Fruit fly (Drosophila melanogaster) whole organism, pupa: ENCODE results near the gene CG6923.

ENCODE experiments used
- CG10348 ChIP-seq: fragments of 200-800 bp; sonication (Bioruptor generic); IDR thresholded peaks from 2 replicates; pipeline ENCODE4 v1.3.6; 2022; ENCODE audit warnings: missing biosample characterization, missing genetic modification characterization
- CG12605 ChIP-seq: fragments of 200-800 bp; sonication (Bioruptor generic); IDR thresholded peaks from 2 replicates; pipeline ENCODE4 v1.3.6; 2022; ENCODE audit warnings: missing biosample characterization, missing genetic modification characterization
- CG13204 ChIP-seq: fragments of 200-800 bp; sonication (Bioruptor generic); optimal IDR thresholded peaks from 2 replicates; lab custom pipeline; 2018; ENCODE audit warnings: missing biosample characterization, mild to moderate bottlenecking, missing genetic modification characterization, moderate library complexity
- CG14655 ChIP-seq: fragments of 200-800 bp; sonication (Bioruptor generic); optimal IDR thresholded peaks from 3 replicates; lab custom pipeline; 2017; ENCODE audit warnings: mild to moderate bottlenecking, missing biosample characterization, missing genetic modification reagents, missing genetic modification characterization
- CG15710 ChIP-seq: fragments of 200-800 bp; sonication (Bioruptor generic); optimal IDR thresholded peaks from 2 replicates; lab custom pipeline; 2018; ENCODE audit warnings: missing biosample characterization, mild to moderate bottlenecking, missing genetic modification characterization, moderate library complexity
- CG17806 ChIP-seq: fragments of 200-800 bp; sonication (Bioruptor generic); optimal IDR thresholded peaks from 2 replicates; lab custom pipeline; 2018; ENCODE audit warnings: missing biosample characterization, mild to moderate bottlenecking, missing genetic modification characterization, moderate library complexity
- CG32121 ChIP-seq: fragments of 200-800 bp; sonication (Bioruptor generic); IDR thresholded peaks from 2 replicates; pipeline ENCODE4 v1.3.6; 2022; ENCODE audit warnings: missing biosample characterization, missing genetic modification characterization
- CG34367 ChIP-seq: fragments of 200-800 bp; sonication (Bioruptor generic); optimal IDR thresholded peaks from 2 replicates; lab custom pipeline; 2018; ENCODE audit warnings: missing biosample characterization, mild to moderate bottlenecking, missing genetic modification characterization
- CG4496 ChIP-seq: fragments of 200-800 bp; sonication (Bioruptor generic); IDR thresholded peaks from 3 replicates; pipeline ENCODE4 v1.3.6; 2022; ENCODE audit warnings: missing biosample characterization, missing genetic modification characterization
- CG8159 ChIP-seq: fragments of 200-800 bp; sonication (Bioruptor generic); optimal IDR thresholded peaks from 3 replicates; lab custom pipeline; 2018; ENCODE audit warnings: missing biosample characterization, mild to moderate bottlenecking, missing genetic modification characterization, moderate library complexity
- CG8301 ChIP-seq: fragments of 200-800 bp; sonication (Bioruptor generic); optimal IDR thresholded peaks from 2 replicates; lab custom pipeline; 2018; ENCODE audit warnings: missing biosample characterization, mild to moderate bottlenecking, missing genetic modification characterization
- CG9948 ChIP-seq: fragments of 200-800 bp; sonication (Bioruptor generic); optimal IDR thresholded peaks from 2 replicates; lab custom pipeline; 2018; ENCODE audit warnings: missing biosample characterization, mild to moderate bottlenecking, missing genetic modification characterization, moderate library complexity
- D1 ChIP-seq: fragments of 200-800 bp; sonication (Bioruptor generic); optimal IDR thresholded peaks from 2 replicates; lab custom pipeline; 2018; ENCODE audit warnings: missing biosample characterization, mild to moderate bottlenecking, missing genetic modification characterization, moderate library complexity
- EcR ChIP-seq: fragments of 200-800 bp; sonication (Bioruptor generic); optimal IDR thresholded peaks from 3 replicates; lab custom pipeline; 2019; ENCODE audit warnings: missing biosample characterization, missing genetic modification characterization, mild to moderate bottlenecking, moderate library complexity, missing genetic modification reagents
- Ets98B ChIP-seq: fragments of 200-800 bp; sonication (Bioruptor generic); IDR thresholded peaks from 2 replicates; pipeline ENCODE4 v1.3.6; 2022; ENCODE audit warnings: missing biosample characterization, missing genetic modification characterization
- Pif1A ChIP-seq: fragments of 200-800 bp; sonication (Bioruptor generic); optimal IDR thresholded peaks from 3 replicates; lab custom pipeline; 2016; ENCODE audit warnings: missing biosample characterization, missing genetic modification characterization
- Pif1B ChIP-seq: fragments of 200-800 bp; sonication (Bioruptor generic); optimal IDR thresholded peaks from 3 replicates; lab custom pipeline; 2016; ENCODE audit warnings: missing biosample characterization, missing genetic modification characterization
- Snoo ChIP-seq: fragments of 200-800 bp; sonication (Bioruptor generic); optimal IDR thresholded peaks from 3 replicates; lab custom pipeline; 2017; ENCODE audit warnings: missing biosample characterization, mild to moderate bottlenecking, missing genetic modification characterization, inconsistent platforms
- fd96Ca ChIP-seq: fragments of 200-800 bp; sonication (Bioruptor generic); IDR thresholded peaks from 3 replicates; pipeline ENCODE4 v1.3.6; 2022; ENCODE audit warnings: missing biosample characterization, missing genetic modification characterization
- gl ChIP-seq: fragments of 200-800 bp; sonication (Bioruptor generic); optimal IDR thresholded peaks from 2 replicates; lab custom pipeline; 2018; ENCODE audit warnings: missing biosample characterization, mild to moderate bottlenecking, missing genetic modification characterization
- rn ChIP-seq: fragments of 200-800 bp; sonication (Bioruptor generic); IDR thresholded peaks from 2 replicates; pipeline ENCODE4 v1.3.6; 2022; ENCODE audit warnings: missing biosample characterization, missing genetic modification characterization

CG6923 gene

dm6 chr3R:11778879-11779278 is 29.1 kb upstream of the CG6923 start:
- TF ChIP-seq Pif1B (no peak), CG9948 (tag; lab: Kevin White, UChicago) (no peak), EcR (no peak), CG13204 (no peak), CG12605 (0 out of 2 replicates have a peak, but pooled peaks have one; percentile 15), CG32121 (GFP tag; lab: Robert Waterston, UW) (peak; percentile 40; the same call in 1 of the 2 replicates), CG4496 (GFP tag; lab: Robert Waterston, UW) (peak; percentile 82), Pif1A (GFP tag; lab: Kevin White, UChicago) (no peak), CG15710 (tag; lab: Kevin White, UChicago) (no peak), CG8159 (tag; lab: Kevin White, UChicago) (no peak), rn (GFP tag; lab: Robert Waterston, UW) (peak; percentile 6; the same call in 1 of the 2 replicates), CG8301 (tag; lab: Kevin White, UChicago) (no peak), CG14655 (GFP tag; lab: Kevin White, UChicago) (no peak), CG17806 (tag; lab: Kevin White, UChicago) (no peak), CG34367 (tag; lab: Kevin White, UChicago) (no peak), Ets98B (GFP tag; lab: Robert Waterston, UW) (peak; percentile 78), Snoo (tag; lab: Kevin White, UChicago) (no peak), D1 (tag; lab: Kevin White, UChicago) (no peak), CG10348 (GFP tag; lab: Robert Waterston, UW) (no peak), fd96Ca (peak; percentile 84), gl (no peak)

- no peak for TF ChIP-seq CG8301 (tag; lab: Kevin White, UChicago)
- TF ChIP-seq fd96Ca, result peak; percentile 67
- TF ChIP-seq CG10348 (GFP tag; lab: Robert Waterston, UW), result 0 out of 2 replicates have a peak, but pooled peaks have one; percentile 5
- peak; percentile 57 for TF ChIP-seq CG8159 (tag; lab: Kevin White, UChicago)
- peak; percentile 57; the same call in 1 of the 2 replicates for TF ChIP-seq CG32121 (GFP tag; lab: Robert Waterston, UW)
- TF ChIP-seq Snoo (tag; lab: Kevin White, UChicago), result peak; percentile 63
- TF ChIP-seq Pif1B, result no peak
- peak; percentile 55 for TF ChIP-seq EcR
- TF ChIP-seq CG14655 (GFP tag; lab: Kevin White, UChicago), result peak; percentile 75
- no peak for TF ChIP-seq D1 (tag; lab: Kevin White, UChicago)
- TF ChIP-seq CG4496 (GFP tag; lab: Robert Waterston, UW), result peak; percentile 44; the same call in 1 of the 3 replicates
- peak; percentile 47 for TF ChIP-seq Pif1A (GFP tag; lab: Kevin White, UChicago)
- TF ChIP-seq gl, result peak; percentile 27
- TF ChIP-seq CG34367 (tag; lab: Kevin White, UChicago), result peak; percentile 57
- TF ChIP-seq CG12605, result peak; percentile 64
- no peak for TF ChIP-seq CG17806 (tag; lab: Kevin White, UChicago)
- TF ChIP-seq Ets98B (GFP tag; lab: Robert Waterston, UW), result peak; percentile 72
- peak; percentile 61 for TF ChIP-seq CG13204
- TF ChIP-seq rn (GFP tag; lab: Robert Waterston, UW), result 0 out of 2 replicates have a peak, but pooled peaks have one; percentile 9
- TF ChIP-seq CG15710 (tag; lab: Kevin White, UChicago), result peak; percentile 72
- TF ChIP-seq CG9948 (tag; lab: Kevin White, UChicago), result peak; percentile 44
- TF ChIP-seq, all 21 proteins: peak for 17
These were observed 28.4 kb upstream of the CG6923 start for dm6 chr3R:11778012-11778865.

dm6 chr3R:11777058-11777457 is 27.2 kb upstream of the CG6923 start:
- no peak for TF ChIP-seq rn (GFP tag; lab: Robert Waterston, UW)
- TF ChIP-seq fd96Ca, result no peak
- no peak for TF ChIP-seq CG9948 (tag; lab: Kevin White, UChicago)
- TF ChIP-seq CG34367 (tag; lab: Kevin White, UChicago), result no peak
- peak; percentile 50 for TF ChIP-seq EcR
- TF ChIP-seq D1 (tag; lab: Kevin White, UChicago), result no peak
- TF ChIP-seq CG15710 (tag; lab: Kevin White, UChicago), result no peak
- TF ChIP-seq CG4496 (GFP tag; lab: Robert Waterston, UW), result no peak; the same call in 1 of the 3 replicates
- no peak for TF ChIP-seq gl
- TF ChIP-seq Pif1B, result no peak
- TF ChIP-seq CG32121 (GFP tag; lab: Robert Waterston, UW), result peak; percentile 58
- peak; percentile 39 for TF ChIP-seq CG13204
- peak; percentile 32; the same call in 1 of the 2 replicates for TF ChIP-seq Ets98B (GFP tag; lab: Robert Waterston, UW)
- peak; percentile 26 for TF ChIP-seq Pif1A (GFP tag; lab: Kevin White, UChicago)
- no peak for TF ChIP-seq CG17806 (tag; lab: Kevin White, UChicago)
- TF ChIP-seq CG14655 (GFP tag; lab: Kevin White, UChicago), result peak; percentile 8
- no peak for TF ChIP-seq CG8301 (tag; lab: Kevin White, UChicago)
- TF ChIP-seq CG10348 (GFP tag; lab: Robert Waterston, UW), result no peak
- TF ChIP-seq CG8159 (tag; lab: Kevin White, UChicago), result no peak
- TF ChIP-seq Snoo (tag; lab: Kevin White, UChicago), result no peak
- TF ChIP-seq CG12605, result peak; percentile 44; the same call in 1 of the 2 replicates
- TF ChIP-seq, all 21 proteins: peak for 7

dm6 chr3R:11776068-11776767 is 26.4 kb upstream of the CG6923 start:
- TF ChIP-seq CG17806 (tag; lab: Kevin White, UChicago) (no peak), CG13204 (no peak)
